Fruit fly (Drosophila melanogaster): Measurements from ENCODE around the gene sip2.

Gene sip2

DNA sequence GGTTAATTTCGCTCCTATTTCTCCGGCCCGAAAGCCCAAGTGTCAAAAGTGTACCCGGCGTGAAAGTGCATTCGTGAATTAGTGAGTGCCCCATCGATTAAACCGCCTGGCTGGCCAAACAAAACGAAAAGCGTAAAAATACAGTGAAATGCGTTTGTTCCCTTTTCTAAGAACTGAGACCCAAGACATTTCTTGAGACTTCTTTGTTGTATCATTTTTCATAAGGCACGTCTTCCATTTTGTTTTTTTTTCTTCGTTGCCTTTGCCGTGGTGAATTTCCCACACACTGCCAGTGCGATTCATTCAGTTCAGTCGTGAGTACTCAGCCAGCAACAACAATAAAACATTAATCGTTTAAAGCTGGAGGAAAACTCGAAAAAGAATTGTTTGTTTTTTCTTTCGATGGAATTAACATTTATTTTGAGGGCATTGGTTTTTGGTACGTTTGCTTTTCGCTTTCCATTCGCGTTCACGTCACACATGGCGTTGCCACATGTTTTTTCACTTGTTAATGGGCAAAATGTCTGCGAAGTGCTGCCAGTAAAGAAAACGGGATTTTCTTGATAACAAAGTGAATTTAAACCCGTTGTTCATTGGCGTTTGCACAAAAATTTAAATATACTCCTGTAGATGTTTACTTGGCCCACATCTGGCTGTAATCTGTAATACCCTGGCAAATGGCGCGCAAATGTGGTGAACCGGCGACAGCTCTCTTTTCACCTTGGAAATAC, 42.3 kb downstream of the sip2 start:
- TF ChIP-seq pad (GFP tag; optimal IDR thresholded peaks at IDR 0.05) (no peak), CG1620 (GFP tag; optimal IDR thresholded peaks at IDR 0.05) (no peak), CG14711 (tag; optimal IDR thresholded peaks at IDR 0.05) (no peak), toe (GFP tag; optimal IDR thresholded peaks at IDR 0.05) (no peak), Mnt (GFP tag; optimal IDR thresholded peaks at IDR 0.05) (no peak), CG11617 (GFP tag; optimal IDR thresholded peaks at IDR 0.05) (no peak), CG12768 (GFP tag; optimal IDR thresholded peaks at IDR 0.05) (no peak), CG5204 (GFP tag; optimal IDR thresholded peaks at IDR 0.05) (no peak), cnc (optimal IDR thresholded peaks at IDR 0.05) (no peak), CG33017 (tag; optimal IDR thresholded peaks at IDR 0.05) (no peak), bab1 (GFP tag; optimal IDR thresholded peaks at IDR 0.05) (no peak), CG7101 (tag; optimal IDR thresholded peaks at IDR 0.05) (no peak), Clk (GFP tag; optimal IDR thresholded peaks at IDR 0.05) (no peak), tj (GFP tag; optimal IDR thresholded peaks at IDR 0.05) (no peak), Hr96 (GFP tag; optimal IDR thresholded peaks at IDR 0.05) (no peak), ovo (GFP tag; optimal IDR thresholded peaks at IDR 0.05) (no peak), kay (GFP tag; ENCODE audit: borderline replicate concordance) (no peak), cic (GFP tag; optimal IDR thresholded peaks at IDR 0.05) (no peak), CG7045 (GFP tag; optimal IDR thresholded peaks at IDR 0.05) (no peak), Crg-1 (GFP tag; optimal IDR thresholded peaks at IDR 0.05) (no peak)

dm6 chr2L:6920661-6921359, 43.1 kb downstream of the sip2 start, which contains the start of gene Hrb27C:
Gene Hrb27C, plus strand, starts transcription at chr2L:6920704.
- TF ChIP-seq CG12768 (GFP tag; optimal IDR thresholded peaks at IDR 0.05) (peak; percentile 5), Hr96 (GFP tag; optimal IDR thresholded peaks at IDR 0.05) (no peak), CG11617 (GFP tag; optimal IDR thresholded peaks at IDR 0.05) (no peak), cnc (optimal IDR thresholded peaks at IDR 0.05) (no peak), pad (GFP tag; optimal IDR thresholded peaks at IDR 0.05) (no peak), tj (GFP tag; optimal IDR thresholded peaks at IDR 0.05) (peak; percentile 46), Mnt (GFP tag; optimal IDR thresholded peaks at IDR 0.05) (peak; percentile 45), CG1620 (GFP tag; optimal IDR thresholded peaks at IDR 0.05) (no peak), cic (GFP tag; optimal IDR thresholded peaks at IDR 0.05) (peak; percentile 55)

dm6 chr2L:6919850-6920660, 43.8 kb downstream of the sip2 start, which contains the start of gene x16:
Gene x16, minus strand, starts transcription at chr2L:6920210.
- TF ChIP-seq Crg-1 (GFP tag; optimal IDR thresholded peaks at IDR 0.05) = no peak
- TF ChIP-seq CG14711 (tag; optimal IDR thresholded peaks at IDR 0.05) = no peak
- TF ChIP-seq CG5204 (GFP tag; optimal IDR thresholded peaks at IDR 0.05) = no peak
- TF ChIP-seq Mnt (GFP tag; optimal IDR thresholded peaks at IDR 0.05) = no peak
- TF ChIP-seq bab1 (GFP tag; optimal IDR thresholded peaks at IDR 0.05) = no peak

DNA sequence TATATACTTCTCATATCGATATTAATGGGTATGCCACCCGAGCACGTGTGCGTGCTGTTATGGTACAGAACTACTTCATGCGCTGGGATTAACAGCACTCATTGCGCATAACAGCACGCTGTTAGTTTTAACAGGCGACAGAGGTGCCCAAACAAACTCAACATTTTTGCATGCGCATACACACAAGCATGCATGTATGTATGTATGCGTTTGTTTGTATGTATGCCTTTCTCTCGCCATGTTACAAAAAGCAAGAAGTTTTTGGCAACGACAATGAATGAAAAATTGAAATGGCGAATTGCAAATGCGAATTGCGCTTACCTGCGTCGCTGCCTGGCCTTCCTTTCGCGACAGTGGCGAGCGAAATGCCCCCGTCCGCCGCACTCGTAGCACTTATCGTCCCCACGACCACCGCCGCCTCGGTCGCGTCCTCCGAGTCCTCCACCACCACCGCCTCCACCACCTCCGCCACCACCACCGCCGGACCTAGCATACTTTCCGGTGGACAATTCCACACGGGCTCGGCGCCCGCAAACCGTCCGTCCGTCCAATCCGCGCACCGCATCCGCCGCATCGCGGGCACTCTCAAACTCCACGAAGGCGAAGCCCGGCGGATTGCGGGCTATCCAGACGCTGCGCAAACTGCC, 44.5 kb downstream of the sip2 start:
- TF ChIP-seq CG1620 (GFP tag; optimal IDR thresholded peaks at IDR 0.05) (no peak), CG11617 (GFP tag; optimal IDR thresholded peaks at IDR 0.05) (peak; percentile 42), CG7045 (GFP tag; optimal IDR thresholded peaks at IDR 0.05) (peak; percentile 35), ovo (GFP tag; optimal IDR thresholded peaks at IDR 0.05) (no peak), Mnt (GFP tag; optimal IDR thresholded peaks at IDR 0.05) (peak; percentile 96)

dm6 chr2L:6918517-6919202, 45.2 kb downstream of the sip2 start, which contains the start of gene nop5:
Gene nop5, minus strand, starts transcription at chr2L:6918743.
- TF ChIP-seq bab1 (GFP tag; optimal IDR thresholded peaks at IDR 0.05) (peak; percentile 13), Clk (GFP tag; optimal IDR thresholded peaks at IDR 0.05) (peak; percentile 6), Hr96 (GFP tag; optimal IDR thresholded peaks at IDR 0.05) (no peak), Mnt (GFP tag; optimal IDR thresholded peaks at IDR 0.05) (peak; percentile 99), ovo (GFP tag; optimal IDR thresholded peaks at IDR 0.05) (no peak), cic (GFP tag; optimal IDR thresholded peaks at IDR 0.05) (peak; percentile 56), cnc (optimal IDR thresholded peaks at IDR 0.05) (no peak), CG1620 (GFP tag; optimal IDR thresholded peaks at IDR 0.05) (no peak), CG33017 (tag; optimal IDR thresholded peaks at IDR 0.05) (peak; percentile 54), CG7045 (GFP tag; optimal IDR thresholded peaks at IDR 0.05) (peak; percentile 79), CG11617 (GFP tag; optimal IDR thresholded peaks at IDR 0.05) (peak; percentile 84), CG12768 (GFP tag; optimal IDR thresholded peaks at IDR 0.05) (peak; percentile 77), pad (GFP tag; optimal IDR thresholded peaks at IDR 0.05) (peak; percentile 78), toe (GFP tag; optimal IDR thresholded peaks at IDR 0.05) (no peak), kay (GFP tag; ENCODE audit: borderline replicate concordance) (no peak), CG7101 (tag; optimal IDR thresholded peaks at IDR 0.05) (peak; percentile 66), CG14711 (tag; optimal IDR thresholded peaks at IDR 0.05) (peak; percentile 46), Crg-1 (GFP tag; optimal IDR thresholded peaks at IDR 0.05) (peak; percentile 58), tj (GFP tag; optimal IDR thresholded peaks at IDR 0.05) (peak; percentile 56), CG5204 (GFP tag; optimal IDR thresholded peaks at IDR 0.05) (no peak)
